Worm (Caenorhabditis elegans) whole organism, L4 larva: ENCODE measurements around the gene nsph-1.1.
A peak's percentile ranks its signal among the peaks of the same experiment; 100 is the strongest.

ENCODE experiments used
- D1046.2 ChIP-seq: fragments of 200-800 bp; sonication (Bioruptor generic); IDR thresholded peaks from 2 replicates; pipeline ENCODE4 v1.3.6; 2022; ENCODE audit warnings: missing genetic modification characterization, missing compliant biosample characterization
- F10B5.3 ChIP-seq: sonication (generic microtip); optimal IDR thresholded peaks from 2 replicates; lab custom pipeline; 2016; ENCODE audit warnings: mild to moderate bottlenecking, missing genetic modification characterization, missing compliant biosample characterization
- F26F4.8 ChIP-seq: fragments of 200-800 bp; sonication (Bioruptor generic); conservative IDR thresholded peaks from 2 replicates; pipeline ENCODE4 v1.3.6; 2022; ENCODE audit warnings: missing genetic modification characterization, missing compliant biosample characterization
- F37D6.2 ChIP-seq: sonication (generic microtip); optimal IDR thresholded peaks from 2 replicates; lab custom pipeline; 2016; ENCODE audit warnings: mild to moderate bottlenecking, missing genetic modification characterization, missing compliant biosample characterization
- F49E8.2 ChIP-seq: sonication (generic microtip); optimal IDR thresholded peaks from 2 replicates; lab custom pipeline; 2016; ENCODE audit warnings: missing compliant biosample characterization, mild to moderate bottlenecking, missing genetic modification characterization, borderline replicate concordance
- T26A8.4 ChIP-seq: fragments of 200-800 bp; sonication (Bioruptor generic); IDR thresholded peaks from 2 replicates; pipeline ENCODE4 v1.3.6; 2022; ENCODE audit warnings: missing genetic modification characterization, missing compliant biosample characterization
- ZK546.5 ChIP-seq, 2 experiments: sonication (generic microtip); optimal IDR thresholded peaks; 2 replicates each; lab custom pipeline; 2017; ENCODE audit warnings: missing biosample characterization in 2 of 2, missing genetic modification characterization in 2 of 2
- aha-1 ChIP-seq: fragments of 150-350 bp; peaks from one replicate; lab custom pipeline; 2014; ENCODE audit warnings: missing biosample characterization, missing genetic modification characterization
- attf-4 ChIP-seq: sonication (generic microtip); optimal IDR thresholded peaks from 3 replicates; lab custom pipeline; 2017; ENCODE audit warnings: missing biosample characterization, missing genetic modification characterization
- ceh-20 ChIP-seq: fragments of 200-800 bp; sonication (Bioruptor generic); IDR thresholded peaks from 2 replicates; pipeline ENCODE4 v1.3.6; 2022; ENCODE audit warnings: missing genetic modification reagents, missing genetic modification characterization, missing compliant biosample characterization
- ceh-28 ChIP-seq: fragments of 150-350 bp; optimal IDR thresholded peaks from 2 replicates; lab custom pipeline; 2014; ENCODE audit warnings: missing biosample characterization, missing genetic modification reagents, missing genetic modification characterization
- ceh-44 ChIP-seq: fragments of 200-800 bp; sonication (Bioruptor generic); IDR thresholded peaks from 2 replicates; pipeline ENCODE4 v1.3.6; 2022; ENCODE audit warnings: missing genetic modification reagents, missing genetic modification characterization, missing compliant biosample characterization
- ceh-62 ChIP-seq: sonication (generic microtip); optimal IDR thresholded peaks from 2 replicates; lab custom pipeline; 2017; ENCODE audit warnings: missing biosample characterization, missing genetic modification characterization
- ceh-82 ChIP-seq: sonication (generic microtip); optimal IDR thresholded peaks from 2 replicates; lab custom pipeline; 2017; ENCODE audit warnings: missing biosample characterization, missing genetic modification characterization
- ces-1 ChIP-seq: fragments of 150-350 bp; sonication (generic microtip); optimal IDR thresholded peaks from 4 replicates; lab custom pipeline; 2014; ENCODE audit warnings: missing biosample characterization, missing genetic modification reagents, missing genetic modification characterization
- cey-2 ChIP-seq: sonication (generic microtip); optimal IDR thresholded peaks from 3 replicates; lab custom pipeline; 2017; ENCODE audit warnings: missing genetic modification characterization, mild to moderate bottlenecking, missing compliant biosample characterization, antibody characterized with exemption, borderline replicate concordance; ENCODE audit not compliant: insufficient read depth
- ctbp-1 ChIP-seq: fragments of 200-800 bp; sonication (Bioruptor generic); IDR thresholded peaks from 2 replicates; pipeline ENCODE4 v1.3.6; 2022; ENCODE audit warnings: missing genetic modification reagents, missing genetic modification characterization, missing compliant biosample characterization
- daf-16 ChIP-seq, 3 experiments: sonication (generic microtip); optimal IDR thresholded peaks; 2 replicates each; lab custom pipeline; 2016 to 2017; ENCODE audit warnings: missing genetic modification characterization in 3 of 3, missing genetic modification reagents in 3 of 3, mild to moderate bottlenecking in 2 of 3, missing compliant biosample characterization in 2 of 3, missing biosample characterization in 1 of 3, moderate library complexity in 1 of 3
- daf-19 ChIP-seq: fragments of 200-800 bp; sonication (Bioruptor generic); conservative IDR thresholded peaks from 2 replicates; pipeline ENCODE4 v1.3.6; 2022; ENCODE audit warnings: missing genetic modification characterization, missing compliant biosample characterization
- daf-8 ChIP-seq: fragments of 200-800 bp; sonication (Bioruptor generic); IDR thresholded peaks from 2 replicates; pipeline ENCODE4 v1.3.6; 2022; ENCODE audit warnings: missing genetic modification characterization, missing compliant biosample characterization
- dmd-6 ChIP-seq: fragments of 200-800 bp; sonication (Bioruptor generic); IDR thresholded peaks from 2 replicates; pipeline ENCODE4 v1.3.6; 2022; ENCODE audit warnings: missing genetic modification reagents, missing genetic modification characterization, missing compliant biosample characterization
- dmd-8 ChIP-seq: fragments of 200-800 bp; sonication (Bioruptor generic); IDR thresholded peaks from 2 replicates; pipeline ENCODE4 v1.3.6; 2022; ENCODE audit warnings: missing genetic modification characterization, missing compliant biosample characterization
- dve-1 ChIP-seq: sonication (generic microtip); optimal IDR thresholded peaks from 2 replicates; lab custom pipeline; 2017; ENCODE audit warnings: antibody characterized with exemption, mild to moderate bottlenecking, missing genetic modification characterization, missing compliant biosample characterization; ENCODE audit not compliant: insufficient read depth
- egl-27 ChIP-seq: sonication (generic microtip); optimal IDR thresholded peaks from 3 replicates; lab custom pipeline; 2017; ENCODE audit warnings: missing biosample characterization, missing genetic modification reagents, missing genetic modification characterization
- fkh-10 ChIP-seq: fragments of 150-350 bp; optimal IDR thresholded peaks from 2 replicates; lab custom pipeline; 2014; ENCODE audit warnings: missing biosample characterization, missing genetic modification reagents, missing genetic modification characterization
- hif-1 ChIP-seq, 2 experiments: sonication (generic microtip); optimal IDR thresholded peaks; 2 replicates each; lab custom pipeline; 2016 to 2017; ENCODE audit warnings: missing compliant biosample characterization in 2 of 2, missing genetic modification characterization in 2 of 2, missing genetic modification reagents in 2 of 2, missing genotype in 2 of 2, mild to moderate bottlenecking in 1 of 2
- hlh-11 ChIP-seq: fragments of 200-800 bp; sonication (Bioruptor generic); optimal IDR thresholded peaks from 2 replicates; lab custom pipeline; 2018; ENCODE audit warnings: mild to moderate bottlenecking, missing genetic modification characterization, missing compliant biosample characterization
- hmg-1.1 ChIP-seq: fragments of 200-800 bp; sonication (Bioruptor generic); IDR thresholded peaks from 2 replicates; pipeline ENCODE4 v1.3.6; 2022; ENCODE audit warnings: missing genetic modification reagents, missing genetic modification characterization, missing compliant biosample characterization
- lim-7 ChIP-seq: fragments of 200-800 bp; sonication (Bioruptor generic); IDR thresholded peaks from 2 replicates; pipeline ENCODE4 v1.3.6; 2022; ENCODE audit warnings: missing genetic modification characterization, missing compliant biosample characterization
- lin-13 ChIP-seq: fragments of 150-350 bp; optimal IDR thresholded peaks from 2 replicates; lab custom pipeline; 2014; ENCODE audit warnings: missing biosample characterization, missing genetic modification reagents, missing genetic modification characterization
- lin-29 ChIP-seq: fragments of 200-800 bp; sonication (Bioruptor generic); IDR thresholded peaks from 2 replicates; pipeline ENCODE4 v1.3.6; 2022; ENCODE audit warnings: missing genetic modification reagents, missing genetic modification characterization, missing compliant biosample characterization
- lin-38 ChIP-seq: fragments of 200-800 bp; sonication (Bioruptor generic); IDR thresholded peaks from 2 replicates; pipeline ENCODE4 v1.3.6; 2022; ENCODE audit warnings: missing genetic modification reagents, missing genetic modification characterization, missing compliant biosample characterization
- lin-39 ChIP-seq: fragments of 150-350 bp; optimal IDR thresholded peaks from 2 replicates; lab custom pipeline; 2014; ENCODE audit warnings: missing biosample characterization, missing genetic modification reagents, missing genetic modification characterization
- madf-5 ChIP-seq, 2 experiments: fragments of 200-800 bp; sonication (Bioruptor generic); IDR thresholded peaks; 2 replicates each; pipeline ENCODE4 v1.3.6; 2022; ENCODE audit warnings: missing compliant biosample characterization in 2 of 2, missing genetic modification characterization in 2 of 2
- madf-9 ChIP-seq: fragments of 200-800 bp; sonication (Bioruptor generic); conservative IDR thresholded peaks from 2 replicates; pipeline ENCODE4 v1.3.6; 2022; ENCODE audit warnings: missing genetic modification reagents, missing genetic modification characterization, missing compliant biosample characterization
- mdl-1 ChIP-seq, 2 experiments: fragments of 150-350 bp in 1 of 2; sonication (generic microtip) in 1 of 2; optimal IDR thresholded peaks; 2 replicates each; lab custom pipeline; 2014 to 2017; ENCODE audit warnings: missing biosample characterization in 2 of 2, missing genetic modification characterization in 2 of 2
- mep-1 ChIP-seq: fragments of 150-350 bp; sonication (generic microtip); optimal IDR thresholded peaks from 3 replicates; lab custom pipeline; 2014; ENCODE audit warnings: missing biosample characterization, missing genetic modification characterization
- mxl-3 ChIP-seq: fragments of 200-800 bp; sonication (Bioruptor generic); optimal IDR thresholded peaks from 2 replicates; lab custom pipeline; 2018; ENCODE audit warnings: mild to moderate bottlenecking, missing genetic modification characterization, missing compliant biosample characterization
- nhr-102 ChIP-seq: sonication (generic microtip); optimal IDR thresholded peaks from 2 replicates; lab custom pipeline; 2016; ENCODE audit warnings: mild to moderate bottlenecking, missing genetic modification characterization, moderate library complexity, missing compliant biosample characterization
- nhr-28 ChIP-seq: fragments of 150-350 bp; optimal IDR thresholded peaks from 2 replicates; lab custom pipeline; 2014; ENCODE audit warnings: missing biosample characterization, missing genetic modification characterization
- nhr-42 ChIP-seq: fragments of 200-800 bp; sonication (Bioruptor generic); IDR thresholded peaks from 2 replicates; pipeline ENCODE4 v1.3.6; 2022; ENCODE audit warnings: missing genetic modification characterization, missing compliant biosample characterization
- nhr-6 ChIP-seq: fragments of 150-350 bp; optimal IDR thresholded peaks from 2 replicates; lab custom pipeline; 2014; ENCODE audit warnings: missing biosample characterization, missing genetic modification characterization
- pha-4 ChIP-seq, 2 experiments: fragments of 150-350 bp in 1 of 2; fragments of 200-800 bp in 1 of 2; sonication (Bioruptor generic) in 1 of 2; IDR thresholded peaks in 1 of 2; optimal IDR thresholded peaks in 1 of 2; 2 replicates each; pipeline versions ENCODE4 v1.3.6 to Lab custom; 2014 to 2022; ENCODE audit warnings: missing genetic modification characterization in 2 of 2, missing genetic modification reagents in 2 of 2, missing biosample characterization in 1 of 2, missing compliant biosample characterization in 1 of 2
- sdz-12 ChIP-seq: fragments of 200-800 bp; sonication (Bioruptor generic); optimal IDR thresholded peaks from 2 replicates; lab custom pipeline; 2018; ENCODE audit warnings: mild to moderate bottlenecking, missing genetic modification characterization, missing compliant biosample characterization
- spr-1 ChIP-seq: sonication (generic microtip); optimal IDR thresholded peaks from 2 replicates; lab custom pipeline; 2016; ENCODE audit warnings: mild to moderate bottlenecking, missing genetic modification characterization, missing compliant biosample characterization
- tra-1 ChIP-seq: fragments of 200-800 bp; sonication (Bioruptor generic); IDR thresholded peaks from 2 replicates; pipeline ENCODE4 v1.3.6; 2022; ENCODE audit warnings: missing genetic modification reagents, missing genetic modification characterization, missing compliant biosample characterization
- unc-130 ChIP-seq: sonication (generic microtip); optimal IDR thresholded peaks from 2 replicates; lab custom pipeline; 2016; ENCODE audit warnings: missing genetic modification reagents, missing genetic modification characterization, missing compliant biosample characterization
- zfp-2 ChIP-seq: sonication (generic microtip); optimal IDR thresholded peaks from 2 replicates; lab custom pipeline; 2016; ENCODE audit warnings: mild to moderate bottlenecking, missing genetic modification characterization, missing compliant biosample characterization
- zfp-3 ChIP-seq: fragments of 200-800 bp; sonication (Bioruptor generic); conservative IDR thresholded peaks from 2 replicates; pipeline ENCODE4 v1.3.6; 2022; ENCODE audit warnings: missing genetic modification reagents, missing genetic modification characterization, missing compliant biosample characterization

Gene nsph-1.1

ce11 chrII:8817225-8817624 is 50.6 kb downstream of the nsph-1.1 start (continued):
- TF ChIP-seq lin-39, result no peak
- TF ChIP-seq zfp-2 (tag; lab: Kevin White, UChicago), result no peak
- TF ChIP-seq unc-130, result no peak
- no peak for TF ChIP-seq ceh-44 (GFP tag; lab: Robert Waterston, UW)
- TF ChIP-seq pha-4 (GFP tag; IDR thresholded peaks at IDR 0.05; lab: Robert Waterston, UW), result no peak
- TF ChIP-seq pha-4 (tag; optimal IDR thresholded peaks at IDR 0.05; lab: Kevin White, UChicago), result no peak
- TF ChIP-seq mdl-1 (tag; optimal IDR thresholded peaks at IDR 0.05; lab: Kevin White, UChicago), result no peak
- no peak for TF ChIP-seq aha-1 (tag; lab: Kevin White, UChicago)
- peak; percentile 18 for TF ChIP-seq nhr-28 (tag; lab: Kevin White, UChicago)
- no peak for TF ChIP-seq T26A8.4 (GFP tag; lab: Robert Waterston, UW)
- TF ChIP-seq cey-2 (tag; lab: Kevin White, UChicago), result no peak
- no peak for TF ChIP-seq ctbp-1 (GFP tag; lab: Robert Waterston, UW)
- peak; percentile 88 for TF ChIP-seq zfp-3 (GFP tag; lab: Robert Waterston, UW)
- no peak for TF ChIP-seq sdz-12 (GFP tag; lab: Kevin White, UChicago)
- no peak for TF ChIP-seq lin-13 (GFP tag; lab: Kevin White, UChicago)
- TF ChIP-seq lin-29 (GFP tag; lab: Robert Waterston, UW), result no peak
- no peak for TF ChIP-seq F10B5.3 (tag; lab: Kevin White, UChicago)
- TF ChIP-seq dmd-8 (GFP tag; lab: Robert Waterston, UW), result no peak
- no peak for TF ChIP-seq daf-19 (GFP tag; lab: Robert Waterston, UW)
- no peak for TF ChIP-seq madf-9 (GFP tag; lab: Robert Waterston, UW)
- TF ChIP-seq F49E8.2 (tag; lab: Kevin White, UChicago), result no peak
- no peak for TF ChIP-seq F37D6.2
- no peak for TF ChIP-seq spr-1 (tag; lab: Kevin White, UChicago)
- TF ChIP-seq daf-8 (GFP tag; lab: Robert Waterston, UW), result no peak
- no peak for TF ChIP-seq F26F4.8 (GFP tag; lab: Robert Waterston, UW)
- no peak for TF ChIP-seq madf-5 (GFP tag; IDR thresholded peaks at IDR 0.05; lab: Robert Waterston, UW)
- TF ChIP-seq hmg-1.1 (GFP tag; lab: Robert Waterston, UW), result no peak
- no peak for TF ChIP-seq lin-38 (GFP tag; lab: Robert Waterston, UW)

- peak; percentile 14 for TF ChIP-seq nhr-102
- no peak for TF ChIP-seq lim-7 (GFP tag; lab: Robert Waterston, UW)
- TF ChIP-seq hlh-11, result peak; percentile 62
- no peak for TF ChIP-seq attf-4
- no peak for TF ChIP-seq egl-27 (tag; lab: Kevin White, UChicago)
- no peak for TF ChIP-seq madf-5 (GFP tag; IDR thresholded peaks at IDR 0.05; lab: Robert Waterston, UW)
- 0 out of 2 replicates have a peak, but pooled peaks have one; percentile 55 for TF ChIP-seq ceh-20 (GFP tag; lab: Robert Waterston, UW)
- no peak for TF ChIP-seq hif-1 (tag; optimal IDR thresholded peaks at IDR 0.05; lab: Kevin White, UChicago)
- no peak for TF ChIP-seq ceh-82
- no peak for TF ChIP-seq ceh-62 (tag; lab: Kevin White, UChicago)
- no peak for TF ChIP-seq sdz-12 (GFP tag; lab: Kevin White, UChicago)
- no peak for TF ChIP-seq ces-1 (GFP tag; lab: Kevin White, UChicago)
- no peak for TF ChIP-seq fkh-10 (GFP tag; lab: Kevin White, UChicago)
- TF ChIP-seq nhr-6 (tag; lab: Kevin White, UChicago), result no peak
- peak; percentile 84 for TF ChIP-seq mxl-3
- TF ChIP-seq dve-1 (tag; lab: Kevin White, UChicago), result peak; percentile 1
- TF ChIP-seq daf-16 (GFP tag; optimal IDR thresholded peaks at IDR 0.05; lab: Kevin White, UChicago), result no peak
- no peak for TF ChIP-seq daf-16 (tag; optimal IDR thresholded peaks at IDR 0.05; lab: Kevin White, UChicago)
- TF ChIP-seq lin-39, result no peak
- TF ChIP-seq dmd-6 (GFP tag; lab: Robert Waterston, UW), result peak; percentile 39
- 0 out of 2 replicates have a peak, but pooled peaks have one; percentile 56 for TF ChIP-seq tra-1
- TF ChIP-seq pha-4 (GFP tag; IDR thresholded peaks at IDR 0.05; lab: Robert Waterston, UW), result no peak
- TF ChIP-seq pha-4 (tag; optimal IDR thresholded peaks at IDR 0.05; lab: Kevin White, UChicago), result no peak
- TF ChIP-seq aha-1 (tag; lab: Kevin White, UChicago), result peak; percentile 92
- TF ChIP-seq ceh-28, result no peak
- TF ChIP-seq ZK546.5 (tag; optimal IDR thresholded peaks at IDR 0.05; lab: Kevin White, UChicago), result no peak
- TF ChIP-seq T26A8.4 (GFP tag; lab: Robert Waterston, UW), result no peak
- TF ChIP-seq nhr-42 (GFP tag; lab: Robert Waterston, UW), result no peak
- TF ChIP-seq D1046.2 (GFP tag; lab: Robert Waterston, UW), result no peak
- TF ChIP-seq mep-1, result peak; percentile 31
Measured at ce11 chrII:8818257-8818656, 51.7 kb downstream of the nsph-1.1 start.
